Fruit fly (Drosophila melanogaster): ENCODE results near the gene rdgB.
A peak's percentile ranks its signal among the peaks of the same experiment; 100 is the strongest.

Gene rdgB

dm6 chrX:13755152-13755557 lies 7.4 kb upstream of the rdgB start, which contains the start of gene Pdcd4 (continued):
- TF ChIP-seq CG12769 (tag; optimal IDR thresholded peaks at IDR 0.05): peak; percentile 44
- TF ChIP-seq wdn (GFP tag; IDR thresholded peaks at IDR 0.05): no peak
- 0 out of 2 replicates have a peak, but pooled peaks have one; percentile 49 for TF ChIP-seq CG42726 (GFP tag; IDR thresholded peaks at IDR 0.05; ENCODE audit: partially characterized antibody)
- TF ChIP-seq CG12155 (GFP tag; optimal IDR thresholded peaks at IDR 0.05): peak; percentile 44
- TF ChIP-seq CG12659 (GFP tag; optimal IDR thresholded peaks at IDR 0.05): peak; percentile 44
- no peak for TF ChIP-seq zen2 (GFP tag; IDR thresholded peaks at IDR 0.05; ENCODE audit: partially characterized antibody)
- TF ChIP-seq CG9797 (GFP tag; optimal IDR thresholded peaks at IDR 0.05): no peak
- no peak for TF ChIP-seq Dll (GFP tag; IDR thresholded peaks at IDR 0.05; ENCODE audit: partially characterized antibody)
- no peak for TF ChIP-seq NK7.1 (GFP tag; optimal IDR thresholded peaks at IDR 0.05)
- TF ChIP-seq HLHmδ (GFP tag; optimal IDR thresholded peaks at IDR 0.05): peak; percentile 2
- TF ChIP-seq Dp (GFP tag; optimal IDR thresholded peaks at IDR 0.05): peak; percentile 31
- peak; percentile 65 for TF ChIP-seq Kr (GFP tag; optimal IDR thresholded peaks at IDR 0.05)

- TF ChIP-seq Hand (GFP tag; optimal IDR thresholded peaks at IDR 0.05) (peak; percentile 19), CG10267 (tag; optimal IDR thresholded peaks at IDR 0.05) (peak; percentile 66), CG12659 (GFP tag; optimal IDR thresholded peaks at IDR 0.05) (peak; percentile 66), CG11085 (GFP tag; IDR thresholded peaks at IDR 0.05) (no peak), Fer2 (tag; optimal IDR thresholded peaks at IDR 0.05) (peak; percentile 28), phol (tag; optimal IDR thresholded peaks at IDR 0.05) (peak; percentile 62), CG16863 (GFP tag; optimal IDR thresholded peaks at IDR 0.05) (no peak), Nf-YB (GFP tag; optimal IDR thresholded peaks at IDR 0.05) (peak; percentile 7), ap (GFP tag; IDR thresholded peaks at IDR 0.05) (peak; percentile 32; the same call in 1 of the 2 replicates), ewg (GFP tag; optimal IDR thresholded peaks at IDR 0.05) (peak; percentile 10), CG16813 (GFP tag; IDR thresholded peaks at IDR 0.05; ENCODE audit: partially characterized antibody) (peak; percentile 59; the same call in 2 of the 3 replicates), Optix (GFP tag; IDR thresholded peaks at IDR 0.05) (no peak), bsh (GFP tag; optimal IDR thresholded peaks at IDR 0.05) (peak in 1 of 2 experiments; percentile 49), D19A (tag; optimal IDR thresholded peaks at IDR 0.05) (peak; percentile 37), CG10274 (GFP tag; optimal IDR thresholded peaks at IDR 0.05) (peak; percentile 8), sug (tag; optimal IDR thresholded peaks at IDR 0.05) (peak; percentile 59), lbe (GFP tag; optimal IDR thresholded peaks at IDR 0.05) (peak; percentile 37), slou (GFP tag; optimal IDR thresholded peaks at IDR 0.05) (no peak), CG13624 (GFP tag; optimal IDR thresholded peaks at IDR 0.05) (peak; percentile 27), aop (GFP tag; IDR thresholded peaks at IDR 0.05) (no peak), E2f2 (GFP tag; IDR thresholded peaks at IDR 0.05) (peak; percentile 61), CG7928 (GFP tag; optimal IDR thresholded peaks at IDR 0.05) (no peak), CG13123 (GFP tag; optimal IDR thresholded peaks at IDR 0.05) (peak; percentile 21), Lpt (GFP tag; optimal IDR thresholded peaks at IDR 0.05) (no peak), D19B (GFP tag; optimal IDR thresholded peaks at IDR 0.05) (no peak), CG17361 (GFP tag; IDR thresholded peaks at IDR 0.05) (peak; percentile 64), CG10321 (GFP tag; IDR thresholded peaks at IDR 0.05) (no peak), ase (GFP tag; IDR thresholded peaks at IDR 0.05) (0 out of 3 replicates have a peak, but pooled peaks have one; percentile 52), Fer3 (tag; optimal IDR thresholded peaks at IDR 0.05) (peak; percentile 46), dpn (GFP tag; optimal IDR thresholded peaks at IDR 0.05) (peak in 1 of 2 experiments; percentile 50), row (GFP tag; IDR thresholded peaks at IDR 0.05) (peak; percentile 75), nerfin-1 (tag; optimal IDR thresholded peaks at IDR 0.05) (peak; percentile 16), CG1792 (GFP tag; optimal IDR thresholded peaks at IDR 0.05) (no peak), CG13894 (tag; optimal IDR thresholded peaks at IDR 0.05) (peak; percentile 54), dm (GFP tag; optimal IDR thresholded peaks at IDR 0.05) (peak; percentile 76), CG9797 (GFP tag; optimal IDR thresholded peaks at IDR 0.05) (peak; percentile 22), tgo (GFP tag; IDR thresholded peaks at IDR 0.05) (peak; percentile 37; the same call in 1 of the 3 replicates), Ets65A (GFP tag) (no peak)
Observed at dm6 chrX:13756776-13757312, 5.7 kb upstream of the rdgB start, which contains the start of the genes CG32625 and Rtc1. CG32625 (minus strand) TSS chrX:13756826. Rtc1 (plus strand) TSS chrX:13757179.
